Worm (Caenorhabditis elegans) whole organism, L1 larva: ENCODE measurements around the gene egl-21.

Experiments used
- F16B12.6 ChIP-seq: fragments of 150-350 bp; optimal IDR thresholded peaks from 2 replicates; lab custom pipeline; 2014; ENCODE audit warnings: missing biosample characterization, missing genetic modification characterization
- alr-1 ChIP-seq: fragments of 200-800 bp; sonication (Bioruptor generic); optimal IDR thresholded peaks from 2 replicates; lab custom pipeline; 2018; ENCODE audit warnings: borderline replicate concordance, mild to moderate bottlenecking, missing genetic modification characterization, missing compliant biosample characterization
- ama-1 ChIP-seq: fragments of 150-350 bp; optimal IDR thresholded peaks from 2 replicates; lab custom pipeline; 2014
- ceh-8 ChIP-seq: fragments of 200-800 bp; sonication (Bioruptor generic); optimal IDR thresholded peaks from 2 replicates; lab custom pipeline; 2018; ENCODE audit warnings: mild to moderate bottlenecking, missing genetic modification characterization, moderate library complexity, missing compliant biosample characterization
- ceh-82 ChIP-seq, 3 experiments: fragments of 150-350 bp in 1 of 3; sonication (generic microtip) in 2 of 3; optimal IDR thresholded peaks; 2 replicates each; lab custom pipeline; 2014 to 2017; ENCODE audit warnings: missing biosample characterization in 3 of 3, missing genetic modification characterization in 3 of 3
- ceh-90 ChIP-seq: sonication (generic microtip); optimal IDR thresholded peaks from 2 replicates; lab custom pipeline; 2016; ENCODE audit warnings: missing genetic modification characterization, missing compliant biosample characterization
- dpl-1 ChIP-seq, 3 experiments: fragments of 150-350 bp in 2 of 3; sonication (generic microtip) in 1 of 3; optimal IDR thresholded peaks; 2 replicates each; lab custom pipeline; 2014 to 2017; ENCODE audit warnings: missing biosample characterization in 3 of 3, missing genetic modification characterization in 3 of 3, missing genetic modification reagents in 3 of 3
- dsc-1 ChIP-seq: sonication (generic microtip); optimal IDR thresholded peaks from 2 replicates; lab custom pipeline; 2016; ENCODE audit warnings: mild to moderate bottlenecking, missing genetic modification characterization, missing compliant biosample characterization
- efl-1 ChIP-seq, 4 experiments: fragments of 150-350 bp; optimal IDR thresholded peaks in 3 of 4; peaks in 1 of 4; 1 replicate in 1 of 4; 2 replicates in 3 of 4; lab custom pipeline; 2014; ENCODE audit warnings: missing biosample characterization in 2 of 4, missing genetic modification characterization in 2 of 4, missing genetic modification reagents in 2 of 4
- egl-13 ChIP-seq: sonication (generic microtip); optimal IDR thresholded peaks from 2 replicates; lab custom pipeline; 2016; ENCODE audit warnings: missing genotype, missing genetic modification reagents, missing genetic modification characterization, missing compliant biosample characterization
- elt-2 ChIP-seq: sonication (generic microtip); optimal IDR thresholded peaks from 2 replicates; lab custom pipeline; 2016; ENCODE audit warnings: missing genetic modification characterization, mild to moderate bottlenecking, inconsistent platforms, missing compliant biosample characterization, missing genetic modification reagents
- ets-5 ChIP-seq: fragments of 200-800 bp; sonication (Bioruptor generic); IDR thresholded peaks from 2 replicates; pipeline ENCODE4 v1.3.6; 2022; ENCODE audit warnings: missing genetic modification characterization, missing compliant biosample characterization
- fkh-4 ChIP-seq: sonication (generic microtip); optimal IDR thresholded peaks from 2 replicates; lab custom pipeline; 2016; ENCODE audit warnings: missing compliant biosample characterization, missing genetic modification characterization, borderline replicate concordance
- fkh-8 ChIP-seq: sonication (generic microtip); optimal IDR thresholded peaks from 2 replicates; lab custom pipeline; 2016; ENCODE audit warnings: mild to moderate bottlenecking, missing genetic modification characterization, missing compliant biosample characterization
- fos-1 ChIP-seq: fragments of 150-350 bp; optimal IDR thresholded peaks from 2 replicates; lab custom pipeline; 2014; ENCODE audit warnings: missing biosample characterization, missing genetic modification characterization
- hlh-17 ChIP-seq: fragments of 200-800 bp; sonication (Bioruptor generic); optimal IDR thresholded peaks from 2 replicates; lab custom pipeline; 2018; ENCODE audit warnings: missing genetic modification characterization, mild to moderate bottlenecking, missing compliant biosample characterization, moderate library complexity, borderline replicate concordance
- hlh-4 ChIP-seq: sonication (generic microtip); optimal IDR thresholded peaks from 2 replicates; lab custom pipeline; 2016; ENCODE audit warnings: mild to moderate bottlenecking, missing genetic modification characterization, missing compliant biosample characterization
- irx-1 ChIP-seq: sonication (generic microtip); optimal IDR thresholded peaks from 2 replicates; lab custom pipeline; 2016; ENCODE audit warnings: missing genetic modification characterization, missing compliant biosample characterization
- jun-1 ChIP-seq: fragments of 150-350 bp; optimal IDR thresholded peaks from 2 replicates; lab custom pipeline; 2014; ENCODE audit warnings: missing biosample characterization, missing genetic modification reagents, missing genetic modification characterization
- lin-13 ChIP-seq: fragments of 150-350 bp; optimal IDR thresholded peaks from 2 replicates; lab custom pipeline; 2014; ENCODE audit warnings: missing biosample characterization, missing genetic modification reagents, missing genetic modification characterization
- lin-14 ChIP-seq: fragments of 200-800 bp; sonication (Bioruptor generic); optimal IDR thresholded peaks from 2 replicates; lab custom pipeline; 2018; ENCODE audit warnings: mild to moderate bottlenecking, missing genetic modification characterization, moderate library complexity, missing compliant biosample characterization
- lin-15B ChIP-seq: fragments of 150-350 bp; sonication (generic microtip); optimal IDR thresholded peaks from 3 replicates; lab custom pipeline; 2014; ENCODE audit warnings: missing biosample characterization, missing genetic modification characterization
- lin-35 ChIP-seq, 2 experiments: fragments of 150-350 bp; optimal IDR thresholded peaks; 2 replicates each; lab custom pipeline; 2014; ENCODE audit warnings: missing biosample characterization in 2 of 2, missing genetic modification characterization in 2 of 2, missing genetic modification reagents in 2 of 2
- lir-3 ChIP-seq: sonication (generic microtip); optimal IDR thresholded peaks from 2 replicates; lab custom pipeline; 2016; ENCODE audit warnings: mild to moderate bottlenecking, missing genetic modification characterization, moderate library complexity, missing compliant biosample characterization; ENCODE audit not compliant: poor library complexity
- lsy-2 ChIP-seq, 2 experiments: fragments of 150-350 bp; optimal IDR thresholded peaks; 2 replicates each; lab custom pipeline; 2014; ENCODE audit warnings: missing biosample characterization in 2 of 2, missing genetic modification characterization in 2 of 2
- mef-2 ChIP-seq: fragments of 150-350 bp; optimal IDR thresholded peaks from 2 replicates; lab custom pipeline; 2014; ENCODE audit warnings: missing biosample characterization, missing genetic modification characterization
- nhr-12 ChIP-seq: sonication (generic microtip); optimal IDR thresholded peaks from 2 replicates; lab custom pipeline; 2017; ENCODE audit warnings: missing biosample characterization, missing genetic modification characterization
- nhr-19 ChIP-seq: fragments of 200-800 bp; sonication (Bioruptor generic); conservative IDR thresholded peaks from 2 replicates; pipeline ENCODE4 v1.3.6; 2022; ENCODE audit warnings: missing genetic modification characterization, missing compliant biosample characterization
- nhr-20 ChIP-seq: sonication (generic microtip); optimal IDR thresholded peaks from 2 replicates; lab custom pipeline; 2016; ENCODE audit warnings: mild to moderate bottlenecking, missing genetic modification characterization, missing compliant biosample characterization
- nhr-237 ChIP-seq: fragments of 150-350 bp; optimal IDR thresholded peaks from 2 replicates; lab custom pipeline; 2014; ENCODE audit warnings: missing biosample characterization, missing genetic modification characterization
- nhr-28 ChIP-seq: fragments of 150-350 bp; optimal IDR thresholded peaks from 2 replicates; lab custom pipeline; 2014; ENCODE audit warnings: missing biosample characterization, missing genetic modification characterization
- nhr-47 ChIP-seq: sonication (generic microtip); optimal IDR thresholded peaks from 2 replicates; lab custom pipeline; 2016; ENCODE audit warnings: mild to moderate bottlenecking, missing genetic modification characterization, moderate library complexity, missing compliant biosample characterization
- nhr-71 ChIP-seq: sonication (generic microtip); optimal IDR thresholded peaks from 2 replicates; lab custom pipeline; 2016; ENCODE audit warnings: mild to moderate bottlenecking, missing genetic modification characterization, moderate library complexity, missing compliant biosample characterization
- nhr-76 ChIP-seq: sonication (generic microtip); optimal IDR thresholded peaks from 2 replicates; lab custom pipeline; 2017; ENCODE audit warnings: missing biosample characterization, missing genetic modification characterization
- nhr-77 ChIP-seq: fragments of 150-350 bp; optimal IDR thresholded peaks from 2 replicates; lab custom pipeline; 2014; ENCODE audit warnings: missing biosample characterization, missing genetic modification characterization
- nhr-85 ChIP-seq: sonication (generic microtip); peaks from one replicate; lab custom pipeline; 2016; ENCODE audit warnings: missing genetic modification characterization, inconsistent platforms, missing compliant biosample characterization
- nhr-90 ChIP-seq: sonication (generic microtip); optimal IDR thresholded peaks from 2 replicates; lab custom pipeline; 2016; ENCODE audit warnings: mild to moderate bottlenecking, missing genetic modification characterization, missing compliant biosample characterization; ENCODE audit not compliant: poor library complexity
- pax-3 ChIP-seq: fragments of 200-800 bp; sonication (Bioruptor generic); optimal IDR thresholded peaks from 2 replicates; lab custom pipeline; 2018; ENCODE audit warnings: mild to moderate bottlenecking, missing genetic modification characterization, moderate library complexity, missing compliant biosample characterization
- pqm-1 ChIP-seq: sonication (generic microtip); optimal IDR thresholded peaks from 3 replicates; lab custom pipeline; 2017; ENCODE audit warnings: missing biosample characterization, missing genetic modification characterization
- rnt-1 ChIP-seq: sonication (generic microtip); optimal IDR thresholded peaks from 2 replicates; lab custom pipeline; 2016; ENCODE audit warnings: mild to moderate bottlenecking, missing genetic modification characterization, moderate library complexity, missing compliant biosample characterization
- snpc-4 ChIP-seq: fragments of 150-350 bp; optimal IDR thresholded peaks from 2 replicates; lab custom pipeline; 2014; ENCODE audit warnings: missing biosample characterization, missing genetic modification characterization
- sox-4 ChIP-seq: sonication (generic microtip); optimal IDR thresholded peaks from 2 replicates; lab custom pipeline; 2016; ENCODE audit warnings: missing genetic modification characterization, missing compliant biosample characterization
- swsn-7 ChIP-seq: sonication (generic microtip); optimal IDR thresholded peaks from 2 replicates; lab custom pipeline; 2016; ENCODE audit warnings: missing genetic modification characterization, missing compliant biosample characterization
- unc-130 ChIP-seq: fragments of 150-350 bp; optimal IDR thresholded peaks from 2 replicates; lab custom pipeline; 2017; ENCODE audit warnings: missing biosample characterization, missing genetic modification characterization, inconsistent platforms
- unc-62 ChIP-seq: fragments of 150-350 bp; optimal IDR thresholded peaks from 2 replicates; lab custom pipeline; 2014; ENCODE audit warnings: missing biosample characterization, missing genetic modification reagents, missing genetic modification characterization
- unc-98 ChIP-seq: fragments of 200-800 bp; sonication (Bioruptor generic); IDR thresholded peaks from 2 replicates; pipeline ENCODE4 v1.3.6; 2022; ENCODE audit warnings: missing genetic modification characterization, missing compliant biosample characterization
- xbp-1 ChIP-seq: sonication (generic microtip); optimal IDR thresholded peaks from 2 replicates; lab custom pipeline; 2016; ENCODE audit warnings: missing genetic modification characterization, missing compliant biosample characterization
- zag-1 ChIP-seq: fragments of 150-350 bp; optimal IDR thresholded peaks from 2 replicates; lab custom pipeline; 2014; ENCODE audit warnings: missing biosample characterization, missing genetic modification characterization

Gene egl-21

DNA sequence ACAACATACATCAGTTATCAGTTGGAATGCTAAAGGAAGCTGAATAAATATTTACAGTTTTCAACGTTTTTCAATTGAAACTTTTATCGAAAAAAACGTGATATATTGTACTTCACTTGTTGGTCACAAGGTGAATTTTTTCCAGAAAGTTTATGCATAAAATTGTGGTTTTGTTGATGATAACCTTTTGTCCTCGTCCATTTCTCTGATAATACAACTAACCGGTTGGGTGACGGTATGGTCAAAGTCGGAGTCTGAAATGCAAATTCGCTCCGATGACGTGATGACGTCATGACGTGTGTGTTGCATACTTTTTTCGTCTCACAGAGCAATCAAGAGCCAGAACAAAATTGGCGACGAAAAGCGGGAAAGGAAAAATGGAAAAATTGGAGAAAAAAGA, 29.8 kb upstream of the egl-21 start:
- TF ChIP-seq unc-98 (GFP tag; lab: Robert Waterston, UW) (no peak), efl-1 (optimal IDR thresholded peaks at IDR 0.05; lab: Kevin White, UChicago) (no peak), efl-1 (GFP tag; optimal IDR thresholded peaks at IDR 0.05 in 1 of 2; lab: Kevin White, UChicago) (peak in 1 of 2 experiments; percentile 82), fos-1 (tag; lab: Kevin White, UChicago) (no peak), lin-13 (GFP tag; lab: Kevin White, UChicago) (no peak), nhr-71 (tag; lab: Kevin White, UChicago) (peak; percentile 57), nhr-12 (tag; lab: Kevin White, UChicago) (no peak), elt-2 (tag; lab: Kevin White, UChicago) (peak; percentile 94), nhr-85 (no peak), lin-15B (tag; lab: Kevin White, UChicago) (no peak), lsy-2 (tag; optimal IDR thresholded peaks at IDR 0.05; lab: Kevin White, UChicago) (peak in 1 of 2 experiments; percentile 8), nhr-47 (tag; lab: Kevin White, UChicago) (peak; percentile 20), lin-35 (GFP tag; optimal IDR thresholded peaks at IDR 0.05; lab: Kevin White, UChicago) (peak in 1 of 2 experiments; percentile 44), ceh-8 (GFP tag; lab: Kevin White, UChicago) (no peak), alr-1 (tag; lab: Kevin White, UChicago) (no peak), jun-1 (tag; lab: Kevin White, UChicago) (peak; percentile 14), nhr-77 (tag; lab: Kevin White, UChicago) (no peak), ceh-82 (tag; optimal IDR thresholded peaks at IDR 0.05; lab: Kevin White, UChicago) (peak in 1 of 3 experiments; percentile 2), F16B12.6 (tag; lab: Kevin White, UChicago) (no peak), mef-2 (tag; lab: Kevin White, UChicago) (no peak), irx-1 (no peak), lin-14 (GFP tag; lab: Kevin White, UChicago) (peak; percentile 24), rnt-1 (tag; lab: Kevin White, UChicago) (no peak), pqm-1 (tag; lab: Kevin White, UChicago) (no peak), pax-3 (no peak), swsn-7 (no peak), unc-130 (tag; lab: Kevin White, UChicago) (no peak), ama-1 (peak; percentile 4), nhr-76 (no peak), nhr-20 (tag; lab: Kevin White, UChicago) (peak; percentile 15), ets-5 (GFP tag; lab: Robert Waterston, UW) (no peak), nhr-237 (tag; lab: Kevin White, UChicago) (no peak), nhr-90 (tag; lab: Kevin White, UChicago) (peak; percentile 3), snpc-4 (tag; lab: Kevin White, UChicago) (no peak)
- TF ChIP-seq, all 84 proteins: peak for 12

DNA sequence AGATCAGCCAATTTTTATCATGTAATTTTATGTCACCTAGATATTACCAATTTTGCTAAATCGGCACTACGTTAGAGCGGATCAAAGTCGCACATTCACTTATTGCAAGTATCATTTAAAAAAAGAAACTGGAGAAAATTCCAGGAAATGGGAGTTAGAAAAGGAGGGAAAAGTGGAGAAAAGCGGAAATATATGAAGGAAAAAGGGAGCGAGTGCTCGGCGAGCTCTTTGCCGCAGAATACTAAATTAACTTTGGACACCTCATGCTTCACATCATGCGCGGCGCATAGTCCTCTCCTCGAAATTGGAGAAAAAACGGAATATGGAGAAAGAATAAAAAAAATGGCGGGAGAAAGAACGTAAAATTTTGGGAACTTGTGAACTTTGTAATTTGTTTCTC, 25.9 kb upstream of the egl-21 start:
- no peak for TF ChIP-seq fos-1 (tag; lab: Kevin White, UChicago)
- peak; percentile 45 for TF ChIP-seq swsn-7
- TF ChIP-seq hlh-4 (tag; lab: Kevin White, UChicago) = no peak
- no peak for TF ChIP-seq unc-62 (GFP tag; lab: Kevin White, UChicago)
- TF ChIP-seq pax-3 = no peak
- TF ChIP-seq lin-15B (tag; lab: Kevin White, UChicago) = no peak
- TF ChIP-seq hlh-17 (GFP tag; lab: Kevin White, UChicago) = no peak
- TF ChIP-seq ceh-90 (tag; lab: Kevin White, UChicago) = no peak
- no peak for TF ChIP-seq zag-1
- TF ChIP-seq rnt-1 (tag; lab: Kevin White, UChicago) = no peak
- no peak for TF ChIP-seq jun-1 (tag; lab: Kevin White, UChicago)
- no peak for TF ChIP-seq nhr-28 (tag; lab: Kevin White, UChicago)
- peak; percentile 58 for TF ChIP-seq mef-2 (tag; lab: Kevin White, UChicago)
- no peak for TF ChIP-seq nhr-90 (tag; lab: Kevin White, UChicago)
- TF ChIP-seq nhr-47 (tag; lab: Kevin White, UChicago) = peak; percentile 68
- TF ChIP-seq nhr-71 (tag; lab: Kevin White, UChicago) = peak; percentile 73
- no peak for TF ChIP-seq sox-4
- peak in 1 of 2 experiments; percentile 1 for TF ChIP-seq lsy-2 (tag; optimal IDR thresholded peaks at IDR 0.05; lab: Kevin White, UChicago)
- no peak for TF ChIP-seq pqm-1 (tag; lab: Kevin White, UChicago)
- TF ChIP-seq lin-35 (GFP tag; optimal IDR thresholded peaks at IDR 0.05; lab: Kevin White, UChicago) = peak in 1 of 2 experiments; percentile 18
- TF ChIP-seq dpl-1 (GFP tag; optimal IDR thresholded peaks at IDR 0.05; lab: Kevin White, UChicago) = no peak
- no peak for TF ChIP-seq lir-3 (tag; lab: Kevin White, UChicago)
- TF ChIP-seq egl-13 (tag; lab: Kevin White, UChicago) = peak; percentile 87
- TF ChIP-seq efl-1 (optimal IDR thresholded peaks at IDR 0.05; lab: Kevin White, UChicago) = no peak
- TF ChIP-seq efl-1 (GFP tag; optimal IDR thresholded peaks at IDR 0.05 in 1 of 2; lab: Kevin White, UChicago) = no peak
- peak; percentile 22 for TF ChIP-seq xbp-1 (tag; lab: Kevin White, UChicago)
- TF ChIP-seq fkh-8 = peak; percentile 77
- TF ChIP-seq fkh-4 (tag; lab: Kevin White, UChicago) = no peak
- peak; percentile 26 for TF ChIP-seq dsc-1 (tag; lab: Kevin White, UChicago)
- TF ChIP-seq nhr-19 (GFP tag; lab: Robert Waterston, UW) = no peak
- TF ChIP-seq nhr-12 (tag; lab: Kevin White, UChicago) = no peak
